Worm (Caenorhabditis elegans) whole organism, midembryonic: ENCODE results near the gene eat-4.

ENCODE experiments used
- T22C8.4 ChIP-seq: fragments of 200-800 bp; sonication (Bioruptor generic); IDR thresholded peaks from 2 replicates; pipeline ENCODE4 v1.3.6; 2022; ENCODE audit warnings: missing genetic modification characterization, missing compliant biosample characterization
- cog-1 ChIP-seq: sonication (generic microtip); optimal IDR thresholded peaks from 2 replicates; lab custom pipeline; 2016; ENCODE audit warnings: missing genetic modification characterization, missing compliant biosample characterization
- flt-1 ChIP-seq: fragments of 200-800 bp; sonication (Bioruptor generic); IDR thresholded peaks from 2 replicates; pipeline ENCODE4 v1.3.6; 2022; ENCODE audit warnings: missing genetic modification characterization, missing compliant biosample characterization
- klf-2 ChIP-seq: fragments of 200-800 bp; sonication (Bioruptor generic); conservative IDR thresholded peaks from 2 replicates; pipeline ENCODE4 v1.3.6; 2022; ENCODE audit warnings: missing genetic modification reagents, missing genetic modification characterization, missing compliant biosample characterization
- med-1 ChIP-seq: sonication (generic microtip); optimal IDR thresholded peaks from 2 replicates; lab custom pipeline; 2017; ENCODE audit warnings: missing genetic modification characterization, mild to moderate bottlenecking, missing compliant biosample characterization, antibody characterized with exemption, missing genetic modification reagents; ENCODE audit not compliant: insufficient read depth
- tab-1 ChIP-seq: fragments of 200-800 bp; sonication (Bioruptor generic); IDR thresholded peaks from 2 replicates; pipeline ENCODE4 v1.3.6; 2022; ENCODE audit warnings: missing genetic modification characterization, missing compliant biosample characterization

DNA sequence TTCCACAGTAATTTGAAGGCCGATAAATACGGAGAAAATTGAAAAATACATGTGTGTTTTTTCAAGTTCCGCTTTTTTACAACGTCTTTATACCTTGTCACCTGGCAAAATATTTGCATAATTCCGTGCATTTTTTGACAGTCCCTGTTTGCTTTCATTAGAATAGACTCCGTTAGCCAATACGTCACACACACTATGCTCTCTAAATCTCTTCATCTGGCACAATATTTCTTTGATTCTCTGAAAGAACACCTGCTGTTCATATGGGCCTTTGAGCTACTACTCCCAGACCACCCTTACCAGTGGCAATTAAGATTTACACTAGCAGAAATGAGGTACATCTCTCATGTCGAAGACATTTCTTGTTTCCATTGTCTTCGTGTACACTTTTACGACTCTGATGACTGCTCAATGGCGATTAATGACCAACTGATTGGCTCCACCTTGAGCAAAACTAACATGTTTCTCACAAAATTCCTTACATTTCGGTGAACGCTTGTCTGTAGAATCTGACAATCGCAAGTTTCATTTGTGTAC lies 18.3 kb upstream of the eat-4 start, which contains the start of gene grl-11:
- no peak for TF ChIP-seq T22C8.4 (GFP tag; lab: Robert Waterston, UW)
- TF ChIP-seq cog-1, result no peak
- no peak for TF ChIP-seq flt-1 (GFP tag; lab: Robert Waterston, UW)
- no peak for TF ChIP-seq tab-1 (GFP tag; lab: Robert Waterston, UW)
- TF ChIP-seq klf-2 (GFP tag; lab: Robert Waterston, UW), result no peak
- no peak for TF ChIP-seq med-1 (GFP tag; lab: Kevin White, UChicago)
